Worm (Caenorhabditis elegans) whole organism, mixed stage, embryonic: ENCODE results near the gene pqn-42.

Experiments
- M03D4.4 ChIP-seq: sonication (generic microtip); optimal IDR thresholded peaks from 2 replicates; lab custom pipeline; 2017; ENCODE audit warnings: mild to moderate bottlenecking, missing genetic modification characterization, missing compliant biosample characterization
- bed-3 ChIP-seq: fragments of 200-800 bp; sonication (Bioruptor generic); optimal IDR thresholded peaks from 3 replicates; lab custom pipeline; 2018; ENCODE audit warnings: mild to moderate bottlenecking, missing genetic modification characterization, moderate library complexity, missing compliant biosample characterization
- blmp-1 ChIP-seq: fragments of 150-350 bp; optimal IDR thresholded peaks from 2 replicates; lab custom pipeline; 2014; ENCODE audit warnings: missing biosample characterization, missing genetic modification characterization
- ceh-39 ChIP-seq: fragments of 150-350 bp; optimal IDR thresholded peaks from 2 replicates; lab custom pipeline; 2014; ENCODE audit warnings: missing biosample characterization, missing genetic modification characterization
- ceh-43 ChIP-seq: fragments of 200-800 bp; sonication (Bioruptor generic); optimal IDR thresholded peaks from 2 replicates; lab custom pipeline; 2018; ENCODE audit warnings: mild to moderate bottlenecking, missing genetic modification characterization, moderate library complexity, missing compliant biosample characterization
- ceh-83 ChIP-seq: fragments of 200-800 bp; sonication (Bioruptor generic); optimal IDR thresholded peaks from 2 replicates; lab custom pipeline; 2018; ENCODE audit warnings: mild to moderate bottlenecking, missing genetic modification characterization, missing compliant biosample characterization
- cnd-1 ChIP-seq: fragments of 200-800 bp; sonication (Bioruptor generic); optimal IDR thresholded peaks from 2 replicates; lab custom pipeline; 2018; ENCODE audit warnings: mild to moderate bottlenecking, missing genetic modification characterization, missing compliant biosample characterization
- drap-1 ChIP-seq: fragments of 200-800 bp; sonication (Bioruptor generic); optimal IDR thresholded peaks from 3 replicates; lab custom pipeline; 2018; ENCODE audit warnings: mild to moderate bottlenecking, missing genetic modification characterization, missing compliant biosample characterization
- elt-1 ChIP-seq: sonication (generic microtip); optimal IDR thresholded peaks from 2 replicates; lab custom pipeline; 2017; ENCODE audit warnings: missing genetic modification characterization, mild to moderate bottlenecking, missing compliant biosample characterization, antibody characterized with exemption, moderate library complexity, borderline replicate concordance; ENCODE audit not compliant: insufficient read depth
- elt-3 ChIP-seq: fragments of 150-350 bp; optimal IDR thresholded peaks from 2 replicates; lab custom pipeline; 2014; ENCODE audit warnings: missing biosample characterization, missing genetic modification characterization
- flh-1 ChIP-seq: fragments of 200-800 bp; sonication (Bioruptor generic); optimal IDR thresholded peaks from 2 replicates; lab custom pipeline; 2018; ENCODE audit warnings: mild to moderate bottlenecking, missing genetic modification characterization, moderate library complexity, missing compliant biosample characterization
- ham-2 ChIP-seq: fragments of 200-800 bp; sonication (Bioruptor generic); optimal IDR thresholded peaks from 2 replicates; lab custom pipeline; 2018; ENCODE audit warnings: mild to moderate bottlenecking, missing genetic modification characterization, missing compliant biosample characterization
- hlh-1 ChIP-seq: fragments of 150-350 bp; optimal IDR thresholded peaks from 2 replicates; lab custom pipeline; 2014; ENCODE audit warnings: missing biosample characterization, missing genetic modification reagents, missing genetic modification characterization
- lin-32 ChIP-seq: fragments of 200-800 bp; sonication (Bioruptor generic); optimal IDR thresholded peaks from 2 replicates; lab custom pipeline; 2018; ENCODE audit warnings: mild to moderate bottlenecking, missing genetic modification characterization, missing compliant biosample characterization
- lsy-2 ChIP-seq: fragments of 150-350 bp; optimal IDR thresholded peaks from 2 replicates; lab custom pipeline; 2014; ENCODE audit warnings: missing biosample characterization, missing genetic modification characterization
- mab-5 ChIP-seq: fragments of 150-350 bp; optimal IDR thresholded peaks from 2 replicates; lab custom pipeline; 2014; ENCODE audit warnings: missing biosample characterization, missing genetic modification characterization
- mep-1 ChIP-seq: fragments of 150-350 bp; optimal IDR thresholded peaks from 2 replicates; lab custom pipeline; 2017; ENCODE audit warnings: missing biosample characterization, missing genetic modification reagents, missing genetic modification characterization, inconsistent platforms
- mls-2 ChIP-seq: sonication (generic microtip); optimal IDR thresholded peaks from 2 replicates; lab custom pipeline; 2016; ENCODE audit warnings: mild to moderate bottlenecking, missing genetic modification characterization, moderate library complexity, missing compliant biosample characterization
- nhr-12 ChIP-seq: fragments of 150-350 bp; optimal IDR thresholded peaks from 2 replicates; lab custom pipeline; 2014; ENCODE audit warnings: missing biosample characterization, missing genetic modification characterization
- nhr-2 ChIP-seq: fragments of 150-350 bp; optimal IDR thresholded peaks from 2 replicates; lab custom pipeline; 2014; ENCODE audit warnings: missing biosample characterization, missing genetic modification characterization
- nhr-237 ChIP-seq: fragments of 150-350 bp; optimal IDR thresholded peaks from 2 replicates; lab custom pipeline; 2014; ENCODE audit warnings: missing biosample characterization, missing genetic modification characterization
- nhr-28 ChIP-seq: fragments of 150-350 bp; optimal IDR thresholded peaks from 2 replicates; lab custom pipeline; 2014; ENCODE audit warnings: missing biosample characterization, missing genetic modification characterization
- nhr-76 ChIP-seq: sonication (generic microtip); optimal IDR thresholded peaks from 2 replicates; lab custom pipeline; 2017; ENCODE audit warnings: missing biosample characterization, missing genetic modification characterization
- pha-4 ChIP-seq: fragments of 150-350 bp; optimal IDR thresholded peaks from 2 replicates; lab custom pipeline; 2018; ENCODE audit warnings: missing biosample characterization, missing genetic modification reagents, missing genetic modification characterization
- sem-2 ChIP-seq: fragments of 200-800 bp; sonication (Bioruptor generic); optimal IDR thresholded peaks from 2 replicates; lab custom pipeline; 2018; ENCODE audit warnings: mild to moderate bottlenecking, missing genetic modification characterization, missing compliant biosample characterization
- tbx-8 ChIP-seq: fragments of 200-800 bp; sonication (Bioruptor generic); optimal IDR thresholded peaks from 2 replicates; lab custom pipeline; 2018; ENCODE audit warnings: mild to moderate bottlenecking, missing genetic modification characterization, moderate library complexity, missing compliant biosample characterization
- unc-120 ChIP-seq: sonication (generic microtip); optimal IDR thresholded peaks from 2 replicates; lab custom pipeline; 2017; ENCODE audit warnings: missing genetic modification characterization, missing compliant biosample characterization; ENCODE audit not compliant: poor library complexity, severe bottlenecking
- unc-39 ChIP-seq: fragments of 150-350 bp; optimal IDR thresholded peaks from 2 replicates; lab custom pipeline; 2014; ENCODE audit warnings: missing biosample characterization, missing genetic modification characterization
- unc-62 ChIP-seq: fragments of 150-350 bp; optimal IDR thresholded peaks from 2 replicates; lab custom pipeline; 2014; ENCODE audit warnings: missing biosample characterization, missing genetic modification reagents, missing genetic modification characterization
- zip-8 ChIP-seq: fragments of 150-350 bp; optimal IDR thresholded peaks from 2 replicates; lab custom pipeline; 2014; ENCODE audit warnings: missing biosample characterization, missing genetic modification characterization

pqn-42 gene

DNA sequence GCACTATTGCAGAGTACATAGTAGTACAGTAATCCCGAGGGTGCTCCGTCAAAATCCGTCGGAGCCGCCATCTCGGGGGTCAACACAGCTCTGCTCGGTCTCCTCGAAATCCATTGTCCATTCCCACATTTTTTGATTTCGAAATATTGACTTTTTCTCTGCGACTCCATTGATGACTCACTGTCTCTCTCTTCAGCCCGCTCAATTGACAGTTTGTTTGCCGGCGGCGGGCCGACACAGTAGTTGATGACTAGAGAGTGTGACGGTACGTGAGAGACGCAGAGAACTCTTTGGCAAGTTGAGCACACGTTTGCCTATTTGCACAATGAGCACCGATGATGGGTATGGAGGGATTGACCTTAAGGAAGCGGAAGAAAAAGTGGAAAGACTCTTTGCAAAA, 4.0 kb downstream of the pqn-42 start:
- TF ChIP-seq zip-8 (tag; lab: Kevin White, UChicago) (no peak), pha-4 (tag; lab: Kevin White, UChicago) (peak; percentile 86), unc-120 (tag; lab: Kevin White, UChicago) (no peak), M03D4.4 (tag; lab: Kevin White, UChicago) (no peak), mls-2 (tag; lab: Kevin White, UChicago) (no peak), nhr-237 (tag; lab: Kevin White, UChicago) (peak; percentile 50), cnd-1 (no peak), nhr-2 (peak; percentile 59), nhr-28 (tag; lab: Kevin White, UChicago) (no peak)

DNA sequence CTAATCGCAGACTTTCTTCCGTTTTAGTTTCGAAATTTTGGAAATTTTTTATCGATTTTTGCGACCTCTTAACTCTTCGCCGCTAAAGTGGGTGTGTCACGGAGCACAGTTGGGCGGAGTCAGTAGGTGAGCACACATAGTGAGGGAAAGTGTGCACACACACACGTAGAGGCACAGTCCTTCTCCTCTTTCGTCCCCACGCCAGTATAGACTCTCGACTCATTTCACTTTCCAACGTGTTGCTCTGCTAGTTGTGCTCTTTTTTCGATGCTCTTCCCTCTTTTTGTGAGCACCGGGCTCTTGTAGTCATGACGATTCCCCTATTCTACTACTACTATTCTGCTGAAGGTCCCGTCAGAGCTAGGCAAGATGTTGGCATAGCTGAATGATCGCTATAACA, 6.3 kb downstream of the pqn-42 start:
- TF ChIP-seq pha-4 (tag; lab: Kevin White, UChicago) (peak; percentile 27), elt-1 (tag; lab: Kevin White, UChicago) (no peak), ceh-83 (GFP tag; lab: Kevin White, UChicago) (peak; percentile 23), lin-32 (GFP tag; lab: Kevin White, UChicago) (no peak)

DNA sequence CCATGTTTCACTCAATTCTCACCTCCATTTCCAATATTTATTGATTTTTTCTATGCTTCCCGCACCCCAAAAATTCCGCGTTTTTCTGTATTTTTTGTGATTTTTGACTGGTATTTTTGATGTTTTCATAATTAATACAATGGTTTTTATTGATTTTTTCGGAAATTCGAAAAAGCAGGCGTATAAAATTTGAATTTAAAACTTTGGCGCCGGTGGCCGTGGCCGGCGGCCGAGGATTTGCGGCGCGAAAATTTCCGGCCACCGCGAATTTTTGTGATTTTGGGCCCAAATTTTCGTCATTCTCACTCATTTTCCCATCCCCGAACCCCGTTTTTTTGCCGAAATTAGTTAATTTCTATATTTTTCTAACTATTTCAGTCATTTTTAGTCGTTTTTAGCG, 7.8 kb downstream of the pqn-42 start:
- TF ChIP-seq ham-2 (GFP tag; lab: Kevin White, UChicago) (no peak), mep-1 (tag; lab: Kevin White, UChicago) (peak; percentile 42), lsy-2 (tag; lab: Kevin White, UChicago) (peak; percentile 1), mls-2 (tag; lab: Kevin White, UChicago) (peak; percentile 4)

DNA sequence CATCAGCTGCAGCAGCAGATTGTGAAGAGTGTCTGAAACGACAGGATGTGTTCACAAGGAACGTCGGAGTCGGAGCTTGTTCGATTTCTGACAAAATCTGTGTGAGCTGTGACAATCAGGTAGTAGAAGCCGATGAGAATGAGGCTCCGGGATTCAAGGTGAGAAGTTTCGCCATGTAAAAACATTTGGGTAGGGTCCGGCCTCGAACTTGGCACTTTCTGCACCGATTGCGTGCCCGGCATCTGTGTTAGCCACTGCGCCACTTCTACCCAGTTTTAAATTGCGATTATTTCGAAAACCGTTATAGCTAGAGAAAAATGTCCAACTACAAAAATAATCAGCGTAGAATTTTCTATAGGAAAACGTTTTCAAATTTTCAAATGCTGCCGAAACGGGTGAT, 12.1 kb downstream of the pqn-42 start:
- TF ChIP-seq mep-1 (tag; lab: Kevin White, UChicago) (no peak), cnd-1 (no peak), nhr-2 (no peak)

DNA sequence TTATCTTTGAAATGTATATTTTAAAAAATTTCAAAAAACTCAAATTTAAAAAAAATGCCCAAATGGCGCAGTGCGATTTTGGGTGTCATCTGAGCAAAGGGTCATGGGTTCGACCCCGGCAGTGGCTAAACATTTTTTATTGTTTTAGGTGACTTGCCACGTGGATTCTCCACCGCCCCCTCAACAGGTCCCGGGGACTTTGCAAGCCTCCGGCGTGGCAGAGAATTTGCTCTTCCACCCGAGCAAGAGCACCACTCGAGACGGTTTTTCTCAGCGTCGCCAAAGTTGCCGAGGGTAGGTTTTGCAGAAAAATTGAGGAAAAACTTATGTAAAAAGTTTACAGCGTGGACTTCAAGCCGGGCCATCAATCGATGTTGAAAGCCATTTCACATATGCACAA, 13.6 kb downstream of the pqn-42 start:
- no peak for TF ChIP-seq ceh-43 (GFP tag; lab: Kevin White, UChicago)
- no peak for TF ChIP-seq cnd-1
- TF ChIP-seq ceh-83 (GFP tag; lab: Kevin White, UChicago) = peak; percentile 31
- TF ChIP-seq blmp-1 (tag; lab: Kevin White, UChicago) = no peak
- TF ChIP-seq tbx-8 (GFP tag; lab: Kevin White, UChicago) = no peak

DNA sequence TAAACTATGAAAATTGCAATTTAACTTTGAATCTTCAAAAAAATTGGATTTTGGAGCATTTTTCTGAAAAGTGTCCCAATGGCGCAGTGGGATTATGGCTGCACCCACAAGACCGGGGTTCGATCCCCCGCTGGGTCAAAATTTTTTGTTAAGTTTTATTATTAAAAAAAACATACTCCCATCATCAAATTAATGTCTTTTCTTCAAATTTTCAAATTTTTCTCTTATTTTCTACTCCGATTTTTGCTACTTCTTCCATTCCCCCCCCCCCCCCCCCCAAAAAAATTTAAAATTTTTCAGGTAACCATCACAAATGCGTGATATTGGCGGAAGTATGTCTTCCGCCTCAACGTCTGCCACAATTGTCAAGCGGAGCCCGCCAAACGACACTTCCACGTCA, 15.8 kb downstream of the pqn-42 start, which contains the start of gene vab-19:
TSS of gene vab-19 (plus strand) at position 301 of the 400 bp plus-strand sequence.
- TF ChIP-seq mab-5 (tag; lab: Kevin White, UChicago) (no peak), zip-8 (tag; lab: Kevin White, UChicago) (no peak), flh-1 (no peak), bed-3 (GFP tag; lab: Kevin White, UChicago) (no peak), unc-39 (no peak), nhr-12 (tag; lab: Kevin White, UChicago) (no peak), sem-2 (GFP tag; lab: Kevin White, UChicago) (no peak), pha-4 (tag; lab: Kevin White, UChicago) (no peak), elt-3 (tag; lab: Kevin White, UChicago) (no peak), unc-62 (GFP tag; lab: Kevin White, UChicago) (no peak), nhr-76 (tag; lab: Kevin White, UChicago) (no peak), lsy-2 (tag; lab: Kevin White, UChicago) (no peak), hlh-1 (no peak), ceh-39 (tag; lab: Kevin White, UChicago) (no peak), drap-1 (GFP tag; lab: Kevin White, UChicago) (no peak)
